Fruit fly (Drosophila melanogaster): ENCODE data around the gene CG17350.
A peak's percentile ranks its signal among the peaks of the same experiment; 100 is the strongest.

CG17350 gene

DNA sequence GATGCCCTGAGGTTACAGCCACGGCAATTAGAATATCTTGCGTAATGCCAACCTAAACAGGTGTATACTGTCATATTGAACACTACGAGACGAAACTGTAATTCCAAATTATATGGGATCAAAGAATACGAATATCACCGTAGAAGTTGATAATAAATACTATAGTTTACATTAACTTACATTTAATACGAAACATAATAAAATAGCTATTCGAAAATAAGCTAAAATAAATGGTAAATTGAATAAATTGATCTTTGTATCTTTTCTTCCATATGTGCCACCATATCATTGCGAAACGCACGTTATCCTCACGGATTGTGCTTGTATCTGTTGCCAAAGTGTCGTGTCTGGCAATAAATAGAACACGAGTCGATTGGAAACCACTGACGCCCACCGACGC lies 35.1 kb downstream of the CG17350 start (continued):
- TF ChIP-seq CG10462 (GFP tag; optimal IDR thresholded peaks at IDR 0.05): no peak
- TF ChIP-seq en (GFP tag; optimal IDR thresholded peaks at IDR 0.05): no peak
- TF ChIP-seq Med (GFP tag): peak; percentile 45
- no peak for TF ChIP-seq fd102C (GFP tag; optimal IDR thresholded peaks at IDR 0.05)
- no peak for TF ChIP-seq eve (GFP tag; optimal IDR thresholded peaks at IDR 0.05)
- TF ChIP-seq dati (GFP tag; IDR thresholded peaks at IDR 0.05): no peak
- TF ChIP-seq CG8290 (GFP tag; optimal IDR thresholded peaks at IDR 0.05): no peak
- peak in 1 of 2 experiments; percentile 17 for TF ChIP-seq CG8290 (tag; optimal IDR thresholded peaks at IDR 0.05)
- TF ChIP-seq CG4707 (GFP tag; optimal IDR thresholded peaks at IDR 0.05): no peak
- TF ChIP-seq CG9437 (GFP tag; optimal IDR thresholded peaks at IDR 0.05): no peak
- no peak for TF ChIP-seq CG3838 (GFP tag; optimal IDR thresholded peaks at IDR 0.05)
- TF ChIP-seq CG15269 (tag; optimal IDR thresholded peaks at IDR 0.05): peak; percentile 66
- TF ChIP-seq CG7556 (GFP tag; optimal IDR thresholded peaks at IDR 0.05): no peak
- TF ChIP-seq Ada2b (GFP tag; IDR thresholded peaks at IDR 0.05): 0 out of 2 replicates have a peak, but pooled peaks have one; percentile 7
- TF ChIP-seq CG7839 (tag; optimal IDR thresholded peaks at IDR 0.05): peak; percentile 37
- TF ChIP-seq fd3F (GFP tag; optimal IDR thresholded peaks at IDR 0.05): peak; percentile 46
- TF ChIP-seq BEAF-32 (GFP tag; optimal IDR thresholded peaks at IDR 0.05): no peak
- TF ChIP-seq zen (tag; optimal IDR thresholded peaks at IDR 0.05): no peak
- TF ChIP-seq Ets97D (GFP tag; optimal IDR thresholded peaks at IDR 0.05): no peak
- TF ChIP-seq grau (tag; optimal IDR thresholded peaks at IDR 0.05): peak; percentile 57
- no peak for TF ChIP-seq Doc3 (GFP tag; IDR thresholded peaks at IDR 0.05; ENCODE audit: partially characterized antibody)
- no peak for TF ChIP-seq seq (GFP tag; IDR thresholded peaks at IDR 0.05)
- peak; percentile 41 for TF ChIP-seq CG3281 (GFP tag; optimal IDR thresholded peaks at IDR 0.05)
- 0 out of 2 replicates have a peak, but pooled peaks have one; percentile 23 for TF ChIP-seq Adf1 (GFP tag; IDR thresholded peaks at IDR 0.05)
- TF ChIP-seq chif (GFP tag; optimal IDR thresholded peaks at IDR 0.05): no peak
- no peak for TF ChIP-seq CG7357 (GFP tag; IDR thresholded peaks at IDR 0.05)
- peak; percentile 45 for TF ChIP-seq CG9932 (GFP tag; IDR thresholded peaks at IDR 0.05)
- peak; percentile 45; the same call in 1 of the 2 replicates for TF ChIP-seq CG14014 (GFP tag; IDR thresholded peaks at IDR 0.05)
- no peak for TF ChIP-seq nom (GFP tag; optimal IDR thresholded peaks at IDR 0.05)
- peak; percentile 24 for TF ChIP-seq gem (tag; optimal IDR thresholded peaks at IDR 0.05)
- peak; percentile 15 for TF ChIP-seq CG10147 (GFP tag; optimal IDR thresholded peaks at IDR 0.05)
- no peak for TF ChIP-seq B-H1 (GFP tag; IDR thresholded peaks at IDR 0.05)
- TF ChIP-seq CG11456 (GFP tag; IDR thresholded peaks at IDR 0.05): 0 out of 3 replicates have a peak, but pooled peaks have one; percentile 41
- 0 out of 2 replicates have a peak, but pooled peaks have one; percentile 38 for TF ChIP-seq CG3847 (GFP tag; IDR thresholded peaks at IDR 0.05)
- TF ChIP-seq CG15696 (tag; optimal IDR thresholded peaks at IDR 0.05): no peak
- TF ChIP-seq Atf6 (GFP tag; IDR thresholded peaks at IDR 0.05): peak; percentile 59
- TF ChIP-seq CG4404 (GFP tag; IDR thresholded peaks at IDR 0.05): no peak
- no peak for TF ChIP-seq CG2889 (GFP tag; IDR thresholded peaks at IDR 0.05)
- TF ChIP-seq sug (tag; optimal IDR thresholded peaks at IDR 0.05): peak; percentile 15
- no peak for TF ChIP-seq CG31365 (tag; optimal IDR thresholded peaks at IDR 0.05)
- no peak for TF ChIP-seq hkb (optimal IDR thresholded peaks at IDR 0.05)
- TF ChIP-seq hkb (GFP tag; IDR thresholded peaks at IDR 0.05): 0 out of 2 replicates have a peak, but pooled peaks have one; percentile 36
